Worm (Caenorhabditis elegans): ENCODE measurements around the gene Y45G12B.3.

Gene Y45G12B.3

DNA sequence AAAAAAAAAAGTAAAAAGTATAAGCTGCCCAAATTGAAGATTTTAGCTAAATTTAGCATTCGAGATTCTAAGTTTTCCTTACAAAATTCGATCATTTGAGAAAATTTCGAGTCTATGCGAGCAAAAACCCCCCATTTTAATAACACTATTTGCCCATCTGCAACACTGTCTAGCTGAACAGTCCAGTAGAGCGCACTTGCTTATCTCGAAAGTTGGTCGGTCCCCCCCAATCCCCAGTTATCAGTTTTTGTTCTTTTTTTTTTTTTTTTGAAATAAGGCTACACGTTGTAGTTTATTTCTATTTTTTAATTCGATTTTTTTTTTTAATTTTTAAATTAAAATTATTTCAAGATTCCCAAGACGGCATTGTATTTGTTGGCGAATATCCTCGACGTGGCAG is 38.4 kb downstream of the Y45G12B.3 start:
- TF ChIP-seq rbr-2 (tag; optimal IDR thresholded peaks at IDR 0.05) (no peak), vab-7 (GFP tag; IDR thresholded peaks at IDR 0.05) (no peak), fkh-10 (GFP tag; optimal IDR thresholded peaks at IDR 0.05) (no peak), mes-2 (tag; optimal IDR thresholded peaks at IDR 0.05; ENCODE audit: poor library complexity, severe bottlenecking) (peak; percentile 27), dmd-8 (GFP tag; IDR thresholded peaks at IDR 0.05) (no peak), nhr-10 (tag; optimal IDR thresholded peaks at IDR 0.05) (no peak), ZK546.5 (tag; optimal IDR thresholded peaks at IDR 0.05) (no peak), dve-1 (tag; optimal IDR thresholded peaks at IDR 0.05; ENCODE audit: insufficient read depth) (peak; percentile 51), mxl-2 (GFP tag; conservative IDR thresholded peaks at IDR 0.05) (no peak), lin-38 (GFP tag; IDR thresholded peaks at IDR 0.05) (peak; percentile 90), dpl-1 (GFP tag; optimal IDR thresholded peaks at IDR 0.05) (peak; percentile 10), ceh-82 (tag; optimal IDR thresholded peaks at IDR 0.05) (no peak), nhr-42 (GFP tag; IDR thresholded peaks at IDR 0.05) (no peak), R02D3.7 (tag; optimal IDR thresholded peaks at IDR 0.05) (no peak), cey-2 (tag; optimal IDR thresholded peaks at IDR 0.05; ENCODE audit: borderline replicate concordance, insufficient read depth) (no peak), lin-39 (tag; optimal IDR thresholded peaks at IDR 0.05) (no peak), hif-1 (tag; optimal IDR thresholded peaks at IDR 0.05) (no peak), ceh-62 (tag; optimal IDR thresholded peaks at IDR 0.05) (no peak), D1046.2 (GFP tag; IDR thresholded peaks at IDR 0.05) (no peak), ceh-44 (GFP tag; IDR thresholded peaks at IDR 0.05) (no peak), fos-1 (tag; optimal IDR thresholded peaks at IDR 0.05) (no peak), nhr-28 (tag; optimal IDR thresholded peaks at IDR 0.05) (peak; percentile 18), lsy-2 (tag; optimal IDR thresholded peaks at IDR 0.05) (peak in 1 of 2 experiments; percentile 54), hmg-1.1 (GFP tag; IDR thresholded peaks at IDR 0.05) (no peak), mdt-29 (GFP tag; IDR thresholded peaks at IDR 0.05) (no peak), ama-1 (optimal IDR thresholded peaks at IDR 0.05) (no peak), daf-16 (GFP tag; optimal IDR thresholded peaks at IDR 0.05) (no peak), daf-16 (tag; optimal IDR thresholded peaks at IDR 0.05) (peak; percentile 66), unc-62 (GFP tag; optimal IDR thresholded peaks at IDR 0.05 in 1 of 2) (peak in 1 of 2 experiments; percentile 21), unc-62 (tag; optimal IDR thresholded peaks at IDR 0.05) (no peak), aly-2 (tag; optimal IDR thresholded peaks at IDR 0.05) (no peak), ztf-7 (tag; optimal IDR thresholded peaks at IDR 0.05) (no peak), mep-1 (tag; optimal IDR thresholded peaks at IDR 0.05) (peak; percentile 36), T26A8.4 (GFP tag; IDR thresholded peaks at IDR 0.05) (no peak), hlh-11 (tag; optimal IDR thresholded peaks at IDR 0.05) (peak; percentile 13), ztf-11 (tag; optimal IDR thresholded peaks at IDR 0.05) (no peak), pqm-1 (tag; optimal IDR thresholded peaks at IDR 0.05) (peak; percentile 9), saeg-2 (GFP tag; IDR thresholded peaks at IDR 0.05) (no peak)

- TF ChIP-seq daf-16 (GFP tag; optimal IDR thresholded peaks at IDR 0.05) (no peak), daf-16 (tag; optimal IDR thresholded peaks at IDR 0.05) (peak; percentile 97), nhr-10 (tag; optimal IDR thresholded peaks at IDR 0.05) (no peak), nhr-77 (tag; optimal IDR thresholded peaks at IDR 0.05) (peak; percentile 1), dmd-6 (GFP tag; IDR thresholded peaks at IDR 0.05) (0 out of 2 replicates have a peak, but pooled peaks have one; percentile 7), dve-1 (tag; optimal IDR thresholded peaks at IDR 0.05; ENCODE audit: insufficient read depth) (peak; percentile 67), pqm-1 (tag; optimal IDR thresholded peaks at IDR 0.05) (peak; percentile 2)
Observed at ce11 chrV:2656159-2656558, 39.9 kb downstream of the Y45G12B.3 start.

DNA sequence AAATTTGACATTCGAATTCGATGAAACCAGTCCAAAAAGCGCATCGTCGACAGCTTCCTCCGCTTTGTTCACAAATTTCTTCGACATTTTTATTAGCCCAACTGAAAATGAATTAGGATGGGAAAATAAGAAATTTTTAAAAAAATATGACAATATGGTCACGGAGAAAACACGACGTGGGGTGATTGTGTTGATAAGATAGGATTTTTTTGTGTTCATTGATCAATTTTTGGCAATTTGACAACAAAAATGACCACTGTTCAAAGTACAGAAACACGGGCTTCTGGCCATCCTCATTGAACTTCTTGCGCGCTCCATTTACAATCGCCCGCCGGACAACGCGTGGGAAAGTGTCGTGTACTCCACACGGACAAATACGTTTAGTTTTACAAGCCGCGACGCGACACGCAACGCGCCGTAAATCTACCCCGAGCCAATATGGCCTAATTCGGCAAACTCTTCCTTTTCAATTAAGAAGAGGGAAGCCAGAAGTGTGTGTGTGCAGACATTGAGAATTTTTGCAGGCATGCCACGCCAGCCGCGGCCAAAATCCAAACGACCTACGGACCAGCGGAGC is 43.4 kb downstream of the Y45G12B.3 start, which contains the start of the genes W02H5.8 and angl-1:
TSS of gene W02H5.8 (minus strand) at position 101 of the 577 bp plus-strand sequence.
TSS of gene angl-1 (plus strand) at position 527 of the 577 bp plus-strand sequence.
- TF ChIP-seq ZK337.2 (GFP tag; IDR thresholded peaks at IDR 0.05) (no peak), mdt-29 (GFP tag; IDR thresholded peaks at IDR 0.05) (0 out of 2 replicates have a peak, but pooled peaks have one; percentile 12), aha-1 (tag) (peak; percentile 57), ceh-28 (tag; optimal IDR thresholded peaks at IDR 0.05) (no peak), pha-4 (GFP tag; IDR thresholded peaks at IDR 0.05) (no peak), pha-4 (tag; optimal IDR thresholded peaks at IDR 0.05) (no peak), tra-1 (GFP tag; IDR thresholded peaks at IDR 0.05) (no peak), hif-1 (tag; optimal IDR thresholded peaks at IDR 0.05) (no peak), F26F4.8 (GFP tag; conservative IDR thresholded peaks at IDR 0.05) (no peak), saeg-2 (GFP tag; IDR thresholded peaks at IDR 0.05) (no peak)
